Worm (Caenorhabditis elegans): ENCODE results near the gene Y69E1A.3.

Gene Y69E1A.3

DNA sequence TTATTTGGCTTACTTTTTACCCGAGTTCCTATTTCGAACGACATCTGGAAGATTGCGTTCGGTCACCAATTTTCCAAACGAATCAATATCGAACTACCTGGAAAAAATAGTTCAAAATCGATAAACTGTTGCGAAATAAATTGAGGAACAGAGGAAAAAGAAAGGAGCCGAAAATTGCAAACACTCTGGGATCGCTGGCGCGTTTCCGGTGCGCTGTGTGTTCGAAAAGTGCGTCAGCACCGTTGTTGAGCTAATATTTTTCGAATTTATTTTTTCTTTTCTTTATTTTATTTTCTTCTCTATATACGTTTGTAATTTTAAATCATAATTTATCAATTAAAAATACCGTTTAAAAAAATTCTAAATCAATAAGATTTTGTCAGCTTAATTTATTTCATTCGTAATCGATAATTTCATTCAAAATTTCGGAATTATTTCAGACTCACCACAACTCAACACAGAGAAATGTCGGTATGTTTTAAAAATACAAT is 19.0 kb upstream of the Y69E1A.3 start, which contains the start of the genes dnc-1 and lsm-7 (continued):
- TF ChIP-seq R02D3.7 (tag; optimal IDR thresholded peaks at IDR 0.05) (no peak), mxl-3 (GFP tag; optimal IDR thresholded peaks at IDR 0.05) (peak; percentile 8), lim-7 (GFP tag; IDR thresholded peaks at IDR 0.05) (no peak), zfp-3 (GFP tag; conservative IDR thresholded peaks at IDR 0.05) (peak; percentile 81), nhr-25 (tag; optimal IDR thresholded peaks at IDR 0.05; ENCODE audit: borderline replicate concordance, insufficient read depth) (peak; percentile 2), nhr-28 (tag; optimal IDR thresholded peaks at IDR 0.05) (peak; percentile 59), fkh-10 (GFP tag; optimal IDR thresholded peaks at IDR 0.05) (peak; percentile 63), lin-1 (GFP tag; IDR thresholded peaks at IDR 0.05) (peak; percentile 45; the same call in 1 of the 2 replicates), daf-19 (GFP tag; conservative IDR thresholded peaks at IDR 0.05) (no peak), mep-1 (tag; optimal IDR thresholded peaks at IDR 0.05) (peak; percentile 88), tag-97 (GFP tag; IDR thresholded peaks at IDR 0.05) (no peak), skn-1 (tag; optimal IDR thresholded peaks at IDR 0.05) (no peak), nhr-111 (GFP tag; optimal IDR thresholded peaks at IDR 0.05) (no peak), ces-1 (GFP tag; optimal IDR thresholded peaks at IDR 0.05) (no peak), snpc-1.2 (GFP tag; IDR thresholded peaks at IDR 0.05) (peak; percentile 55; the same call in 1 of the 2 replicates), mxl-2 (GFP tag; conservative IDR thresholded peaks at IDR 0.05) (no peak), aha-1 (tag) (no peak), dmd-6 (GFP tag; IDR thresholded peaks at IDR 0.05) (peak; percentile 71), hif-1 (tag; optimal IDR thresholded peaks at IDR 0.05) (peak in 1 of 2 experiments; percentile 66), nhr-42 (GFP tag; IDR thresholded peaks at IDR 0.05) (no peak), ztf-7 (tag; optimal IDR thresholded peaks at IDR 0.05) (peak; percentile 5), nhr-76 (tag; optimal IDR thresholded peaks at IDR 0.05) (no peak), fos-1 (tag; optimal IDR thresholded peaks at IDR 0.05) (no peak), gei-8 (GFP tag; optimal IDR thresholded peaks at IDR 0.05) (no peak), set-16 (GFP tag; IDR thresholded peaks at IDR 0.05) (no peak), unc-39 (tag; optimal IDR thresholded peaks at IDR 0.05) (no peak), aly-2 (tag; optimal IDR thresholded peaks at IDR 0.05) (no peak), F37D6.2 (tag; optimal IDR thresholded peaks at IDR 0.05) (peak; percentile 5), sdz-12 (GFP tag; optimal IDR thresholded peaks at IDR 0.05) (no peak), F10B5.3 (tag; optimal IDR thresholded peaks at IDR 0.05) (no peak), Y5F2A.4 (GFP tag; optimal IDR thresholded peaks at IDR 0.05) (no peak), Y75B8A.6 (GFP tag; IDR thresholded peaks at IDR 0.05) (no peak), lin-15B (tag; optimal IDR thresholded peaks at IDR 0.05) (no peak), mes-2 (tag; optimal IDR thresholded peaks at IDR 0.05; ENCODE audit: poor library complexity, severe bottlenecking) (peak; percentile 80), daf-8 (GFP tag; IDR thresholded peaks at IDR 0.05) (no peak), hmg-1.1 (GFP tag; IDR thresholded peaks at IDR 0.05) (peak; percentile 72), spr-1 (tag; optimal IDR thresholded peaks at IDR 0.05) (no peak), lin-38 (GFP tag; IDR thresholded peaks at IDR 0.05) (peak; percentile 74), egl-43 (GFP tag; IDR thresholded peaks at IDR 0.05) (0 out of 2 replicates have a peak, but pooled peaks have one; percentile 35), Y48G9A.11 (GFP tag; IDR thresholded peaks at IDR 0.05) (no peak), nhr-6 (tag; optimal IDR thresholded peaks at IDR 0.05) (peak; percentile 65), F26F4.8 (GFP tag; conservative IDR thresholded peaks at IDR 0.05) (no peak), daf-16 (GFP tag; optimal IDR thresholded peaks at IDR 0.05) (no peak), daf-16 (tag; optimal IDR thresholded peaks at IDR 0.05) (peak; percentile 82), daf-12 (tag; optimal IDR thresholded peaks at IDR 0.05) (no peak), pha-4 (GFP tag; IDR thresholded peaks at IDR 0.05) (no peak; the same call in 1 of the 2 replicates), pha-4 (tag; optimal IDR thresholded peaks at IDR 0.05) (peak; percentile 15), unc-130 (GFP tag; optimal IDR thresholded peaks at IDR 0.05) (peak; percentile 6), zfp-2 (tag; optimal IDR thresholded peaks at IDR 0.05) (no peak), ceh-82 (tag; optimal IDR thresholded peaks at IDR 0.05) (no peak), mdt-29 (GFP tag; IDR thresholded peaks at IDR 0.05) (peak; percentile 25; the same call in 1 of the 2 replicates), T20F7.1 (GFP tag; optimal IDR thresholded peaks at IDR 0.05) (peak; percentile 66)

Measured in whole organism, L4 larva.